Worm (Caenorhabditis elegans) whole organism, midembryonic: ENCODE data around the gene Y37E11AM.4.

Experiments
- T22C8.4 ChIP-seq: fragments of 200-800 bp; sonication (Bioruptor generic); IDR thresholded peaks from 2 replicates; pipeline ENCODE4 v1.3.6; 2022; ENCODE audit warnings: missing genetic modification characterization, missing compliant biosample characterization
- cog-1 ChIP-seq: sonication (generic microtip); optimal IDR thresholded peaks from 2 replicates; lab custom pipeline; 2016; ENCODE audit warnings: missing genetic modification characterization, missing compliant biosample characterization
- flt-1 ChIP-seq: fragments of 200-800 bp; sonication (Bioruptor generic); IDR thresholded peaks from 2 replicates; pipeline ENCODE4 v1.3.6; 2022; ENCODE audit warnings: missing genetic modification characterization, missing compliant biosample characterization
- med-1 ChIP-seq: sonication (generic microtip); optimal IDR thresholded peaks from 2 replicates; lab custom pipeline; 2017; ENCODE audit warnings: missing genetic modification characterization, mild to moderate bottlenecking, missing compliant biosample characterization, antibody characterized with exemption, missing genetic modification reagents; ENCODE audit not compliant: insufficient read depth
- ref-1 ChIP-seq: fragments of 200-800 bp; sonication (Bioruptor generic); conservative IDR thresholded peaks from 2 replicates; pipeline ENCODE4 v1.3.6; 2022; ENCODE audit warnings: missing genetic modification reagents, missing genetic modification characterization, missing compliant biosample characterization
- tab-1 ChIP-seq: fragments of 200-800 bp; sonication (Bioruptor generic); IDR thresholded peaks from 2 replicates; pipeline ENCODE4 v1.3.6; 2022; ENCODE audit warnings: missing genetic modification characterization, missing compliant biosample characterization
- ztf-23 ChIP-seq: fragments of 200-800 bp; sonication (Bioruptor generic); IDR thresholded peaks from 2 replicates; pipeline ENCODE4 v1.3.6; 2022; ENCODE audit warnings: missing genetic modification reagents, missing genetic modification characterization, missing compliant biosample characterization
- ztf-29 ChIP-seq: fragments of 200-800 bp; sonication (Bioruptor generic); IDR thresholded peaks from 2 replicates; pipeline ENCODE4 v1.3.6; 2022; ENCODE audit warnings: missing genetic modification reagents, missing genetic modification characterization, missing compliant biosample characterization

DNA sequence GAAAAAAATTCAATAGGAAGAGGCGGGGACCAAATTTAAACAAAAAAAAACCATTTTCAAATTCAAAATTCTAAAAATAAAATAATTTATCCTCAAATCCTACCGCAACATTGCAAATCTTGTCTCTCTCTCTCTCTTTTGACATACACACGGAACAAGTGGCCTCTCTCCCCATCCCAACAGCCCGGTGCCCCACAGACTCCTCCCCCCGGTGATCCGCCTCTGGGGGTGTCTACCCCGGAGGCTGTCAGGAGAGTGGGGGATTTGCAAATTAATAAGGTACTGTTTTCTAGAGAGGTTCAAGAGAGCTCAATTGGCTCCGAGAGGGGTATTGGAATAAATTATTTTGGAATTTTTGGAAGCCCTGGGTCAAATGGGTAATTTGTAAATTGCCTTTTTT lies 45.2 kb upstream of the Y37E11AM.4 start:
- TF ChIP-seq flt-1 (GFP tag; lab: Robert Waterston, UW) (no peak), ztf-23 (GFP tag; lab: Robert Waterston, UW) (no peak), tab-1 (GFP tag; lab: Robert Waterston, UW) (no peak), ztf-29 (GFP tag; lab: Robert Waterston, UW) (no peak), med-1 (no peak), cog-1 (tag; lab: Kevin White, UChicago) (no peak), ref-1 (GFP tag; lab: Robert Waterston, UW) (no peak), T22C8.4 (GFP tag; lab: Robert Waterston, UW) (no peak)
